Worm (Caenorhabditis elegans) whole organism, L4/young adult: ENCODE data around the gene oac-53.

ENCODE experiments used
- W03F9.2 ChIP-seq: fragments of 150-350 bp; optimal IDR thresholded peaks from 2 replicates; lab custom pipeline; 2014; ENCODE audit warnings: missing biosample characterization, missing genetic modification characterization
- dao-5 ChIP-seq: sonication (generic microtip); optimal IDR thresholded peaks from 2 replicates; lab custom pipeline; 2016; ENCODE audit warnings: missing genotype, missing genetic modification characterization, moderate library complexity, missing compliant biosample characterization
- him-1 ChIP-seq: sonication (generic microtip); optimal IDR thresholded peaks from 2 replicates; lab custom pipeline; 2016; ENCODE audit warnings: missing genotype, missing genetic modification reagents, missing genetic modification characterization, missing compliant biosample characterization

- TF ChIP-seq dao-5 = no peak
- no peak for TF ChIP-seq him-1 (tag; lab: Kevin White, UChicago)
- no peak for TF ChIP-seq W03F9.2 (tag; lab: Kevin White, UChicago)
Observed at ce11 chrV:16606313-16606712, 21.5 kb downstream of the oac-53 start, which contains the start of gene Y32B12C.1.
